Fruit fly (Drosophila melanogaster) whole organism, embryonic: ENCODE data around the gene CG14507.

Source experiments
- C15 ChIP-seq: fragments of 200-800 bp; sonication (Bioruptor generic); IDR thresholded peaks from 3 replicates; pipeline ENCODE4 v1.3.6; 2022; ENCODE audit warnings: missing biosample characterization, missing genetic modification characterization
- CG10209 ChIP-seq: fragments of 200-800 bp; sonication (Bioruptor generic); optimal IDR thresholded peaks from 3 replicates; lab custom pipeline; 2017; ENCODE audit warnings: missing biosample characterization, mild to moderate bottlenecking, missing genetic modification characterization, missing genetic modification reagents
- CG10462 ChIP-seq: fragments of 200-800 bp; sonication (Bioruptor generic); optimal IDR thresholded peaks from 2 replicates; lab custom pipeline; 2016; ENCODE audit warnings: missing biosample characterization, missing genetic modification characterization
- CG11504 ChIP-seq: fragments of 200-800 bp; sonication (Bioruptor generic); optimal IDR thresholded peaks from 3 replicates; lab custom pipeline; 2019; ENCODE audit warnings: missing biosample characterization, mild to moderate bottlenecking, missing genetic modification characterization, moderate library complexity
- CG11695 ChIP-seq: fragments of 200-800 bp; sonication (Bioruptor generic); IDR thresholded peaks from 3 replicates; pipeline ENCODE4 v1.3.6; 2022; ENCODE audit warnings: missing biosample characterization, missing genetic modification characterization
- CG12299 ChIP-seq: fragments of 200-800 bp; sonication (Bioruptor generic); optimal IDR thresholded peaks from 2 replicates; lab custom pipeline; 2018; ENCODE audit warnings: missing biosample characterization, mild to moderate bottlenecking, missing genetic modification characterization
- CG12391 ChIP-seq: fragments of 200-800 bp; sonication (Bioruptor generic); optimal IDR thresholded peaks from 3 replicates; lab custom pipeline; 2018; ENCODE audit warnings: missing biosample characterization, mild to moderate bottlenecking, missing genetic modification characterization, moderate library complexity
- CG12744 ChIP-seq: fragments of 200-800 bp; sonication (Bioruptor generic); optimal IDR thresholded peaks from 2 replicates; lab custom pipeline; 2016; ENCODE audit warnings: missing biosample characterization, missing genetic modification characterization
- CG12942 ChIP-seq: fragments of 200-800 bp; sonication (Bioruptor generic); optimal IDR thresholded peaks from 3 replicates; lab custom pipeline; 2016; ENCODE audit warnings: missing biosample characterization, missing genetic modification characterization
- CG13287 ChIP-seq: fragments of 200-800 bp; sonication (Bioruptor generic); IDR thresholded peaks from 2 replicates; pipeline ENCODE4 v1.3.6; 2022; ENCODE audit warnings: missing biosample characterization, missing genetic modification characterization; ENCODE audit not compliant: partially characterized antibody
- CG13894 ChIP-seq: fragments of 200-800 bp; sonication (Bioruptor generic); optimal IDR thresholded peaks from 3 replicates; lab custom pipeline; 2018; ENCODE audit warnings: missing biosample characterization, mild to moderate bottlenecking, missing genetic modification characterization, moderate library complexity
- CG14050 ChIP-seq: fragments of 200-800 bp; sonication (Bioruptor generic); IDR thresholded peaks from 3 replicates; pipeline ENCODE4 v1.3.6; 2022; ENCODE audit warnings: missing biosample characterization, missing genetic modification characterization
- CG1529 ChIP-seq: fragments of 200-800 bp; sonication (Bioruptor generic); optimal IDR thresholded peaks from 3 replicates; lab custom pipeline; 2018; ENCODE audit warnings: missing biosample characterization, missing genetic modification characterization
- CG15696 ChIP-seq: fragments of 200-800 bp; sonication (Bioruptor generic); optimal IDR thresholded peaks from 2 replicates; lab custom pipeline; 2019; ENCODE audit warnings: missing biosample characterization, mild to moderate bottlenecking, missing genetic modification characterization, moderate library complexity
- CG17612 ChIP-seq: fragments of 200-800 bp; sonication (Bioruptor generic); IDR thresholded peaks from 2 replicates; pipeline ENCODE4 v1.3.6; 2022; ENCODE audit warnings: missing biosample characterization, missing genetic modification characterization
- CG2129 ChIP-seq: fragments of 200-800 bp; sonication (Bioruptor generic); IDR thresholded peaks from 2 replicates; pipeline ENCODE4 v1.3.6; 2022; ENCODE audit warnings: missing biosample characterization, missing genetic modification characterization; ENCODE audit not compliant: partially characterized antibody
- CG32532 ChIP-seq: fragments of 200-800 bp; sonication (Bioruptor generic); IDR thresholded peaks from 2 replicates; pipeline ENCODE4 v1.3.6; 2022; ENCODE audit warnings: missing biosample characterization, missing genetic modification characterization
- CG4707 ChIP-seq: fragments of 200-800 bp; sonication (Bioruptor generic); optimal IDR thresholded peaks from 2 replicates; lab custom pipeline; 2018; ENCODE audit warnings: missing biosample characterization, mild to moderate bottlenecking, missing genetic modification characterization, moderate library complexity
- CG6791 ChIP-seq: fragments of 200-800 bp; sonication (Bioruptor generic); IDR thresholded peaks from 3 replicates; pipeline ENCODE4 v1.3.6; 2022; ENCODE audit warnings: missing biosample characterization, missing genetic modification characterization; ENCODE audit not compliant: partially characterized antibody
- CG7271 ChIP-seq: fragments of 200-800 bp; sonication (Bioruptor generic); optimal IDR thresholded peaks from 2 replicates; lab custom pipeline; 2018; ENCODE audit warnings: missing biosample characterization, mild to moderate bottlenecking, missing genetic modification characterization, moderate library complexity
- CG7372 ChIP-seq: fragments of 200-800 bp; sonication (Bioruptor generic); IDR thresholded peaks from 2 replicates; pipeline ENCODE4 v1.3.6; 2022; ENCODE audit warnings: missing biosample characterization, missing genetic modification characterization
- CG7839 ChIP-seq: fragments of 200-800 bp; sonication (Bioruptor generic); optimal IDR thresholded peaks from 3 replicates; lab custom pipeline; 2018; ENCODE audit warnings: missing biosample characterization, mild to moderate bottlenecking, missing genetic modification characterization, moderate library complexity
- CG8281 ChIP-seq: fragments of 200-800 bp; sonication (Bioruptor generic); optimal IDR thresholded peaks from 2 replicates; lab custom pipeline; 2018; ENCODE audit warnings: missing biosample characterization, mild to moderate bottlenecking, missing genetic modification characterization, moderate library complexity
- CG8290 ChIP-seq, 3 experiments: fragments of 200-800 bp; sonication (Bioruptor generic); optimal IDR thresholded peaks; 2 replicates each; lab custom pipeline; 2016 to 2019; ENCODE audit warnings: missing biosample characterization in 3 of 3, missing genetic modification characterization in 3 of 3, mild to moderate bottlenecking in 2 of 3, moderate library complexity in 1 of 3
- CG9727 ChIP-seq: fragments of 200-800 bp; sonication (Bioruptor generic); optimal IDR thresholded peaks from 3 replicates; lab custom pipeline; 2017; ENCODE audit warnings: missing biosample characterization, mild to moderate bottlenecking, missing genetic modification characterization
- Dfd ChIP-seq, 2 experiments: fragments of >200 bp; optimal IDR thresholded peaks; 2 replicates each; lab custom pipeline; 2017; ENCODE audit warnings: missing biosample characterization in 2 of 2, missing genetic modification characterization in 2 of 2
- Dll ChIP-seq: fragments of 200-800 bp; sonication (Bioruptor generic); IDR thresholded peaks from 4 replicates; pipeline ENCODE4 v1.3.6; 2022; ENCODE audit warnings: missing biosample characterization, missing genetic modification characterization; ENCODE audit not compliant: partially characterized antibody
- Dp ChIP-seq: fragments of 200-800 bp; sonication (Bioruptor generic); optimal IDR thresholded peaks from 2 replicates; lab custom pipeline; 2018; ENCODE audit warnings: missing biosample characterization, mild to moderate bottlenecking, missing genetic modification characterization, moderate library complexity
- Elba2 ChIP-seq: fragments of 200-800 bp; sonication (Bioruptor generic); optimal IDR thresholded peaks from 3 replicates; lab custom pipeline; 2016; ENCODE audit warnings: missing biosample characterization, missing genetic modification characterization
- H2.0 ChIP-seq: fragments of 200-800 bp; sonication (Bioruptor generic); IDR thresholded peaks from 2 replicates; pipeline ENCODE4 v1.3.6; 2022; ENCODE audit warnings: missing biosample characterization, missing genetic modification characterization
- Max ChIP-seq: fragments of 200-800 bp; sonication (Bioruptor generic); optimal IDR thresholded peaks from 2 replicates; lab custom pipeline; 2016; ENCODE audit warnings: missing biosample characterization, mild to moderate bottlenecking, missing genetic modification characterization
- Med ChIP-seq: fragments of 200-800 bp; sonication (Bioruptor generic); peaks from one replicate; lab custom pipeline; 2016; ENCODE audit warnings: missing biosample characterization, missing genetic modification characterization, mild to moderate bottlenecking, inconsistent platforms, moderate library complexity
- Nf-YA ChIP-seq: fragments of 200-800 bp; sonication (Bioruptor generic); IDR thresholded peaks from 2 replicates; pipeline ENCODE4 v1.3.6; 2022; ENCODE audit warnings: missing biosample characterization, missing genetic modification characterization
- ara ChIP-seq: fragments of 200-800 bp; sonication (Bioruptor generic); IDR thresholded peaks from 2 replicates; pipeline ENCODE4 v1.3.6; 2022; ENCODE audit warnings: missing biosample characterization, missing genetic modification characterization
- crol ChIP-seq: fragments of 200-800 bp; sonication (Bioruptor generic); IDR thresholded peaks from 2 replicates; pipeline ENCODE4 v1.3.6; 2022; ENCODE audit warnings: missing biosample characterization, missing genetic modification characterization
- da ChIP-seq: fragments of 200-800 bp; sonication (Bioruptor generic); optimal IDR thresholded peaks from 2 replicates; lab custom pipeline; 2016; ENCODE audit warnings: missing biosample characterization, missing genetic modification characterization
- danr ChIP-seq: fragments of 200-800 bp; sonication (Bioruptor generic); IDR thresholded peaks from 2 replicates; pipeline ENCODE4 v1.3.6; 2022; ENCODE audit warnings: missing biosample characterization, missing genetic modification characterization
- gfzf ChIP-seq: fragments of 200-800 bp; sonication (Bioruptor generic); optimal IDR thresholded peaks from 2 replicates; lab custom pipeline; 2016; ENCODE audit warnings: missing biosample characterization, mild to moderate bottlenecking, missing genetic modification characterization, moderate library complexity
- inv ChIP-seq: fragments of 200-800 bp; sonication (Bioruptor generic); IDR thresholded peaks from 2 replicates; pipeline ENCODE4 v1.3.6; 2022; ENCODE audit warnings: missing biosample characterization, missing genetic modification characterization; ENCODE audit not compliant: partially characterized antibody
- kah ChIP-seq: fragments of 200-800 bp; sonication (Bioruptor generic); optimal IDR thresholded peaks from 2 replicates; lab custom pipeline; 2018; ENCODE audit warnings: missing biosample characterization, mild to moderate bottlenecking, missing genetic modification characterization
- kni ChIP-seq: fragments of 200-800 bp; sonication (Bioruptor generic); optimal IDR thresholded peaks from 3 replicates; lab custom pipeline; 2017; ENCODE audit warnings: mild to moderate bottlenecking, missing biosample characterization, missing genetic modification reagents, missing genetic modification characterization
- lab ChIP-seq: fragments of 200-800 bp; sonication (Bioruptor generic); optimal IDR thresholded peaks from 3 replicates; lab custom pipeline; 2017; ENCODE audit warnings: missing biosample characterization, missing genetic modification characterization, mild to moderate bottlenecking, moderate library complexity, missing genetic modification reagents
- oc ChIP-seq: fragments of 200-800 bp; sonication (Bioruptor generic); optimal IDR thresholded peaks from 2 replicates; lab custom pipeline; 2018; ENCODE audit warnings: missing biosample characterization, mild to moderate bottlenecking, missing genetic modification characterization, moderate library complexity
- onecut ChIP-seq: fragments of 200-800 bp; sonication (Bioruptor generic); IDR thresholded peaks from 2 replicates; pipeline ENCODE4 v1.3.6; 2022; ENCODE audit warnings: missing biosample characterization, missing genetic modification characterization
- slbo ChIP-seq: fragments of 200-800 bp; sonication (Bioruptor generic); IDR thresholded peaks from 2 replicates; pipeline ENCODE4 v1.3.6; 2022; ENCODE audit warnings: missing biosample characterization, missing genetic modification characterization
- sug ChIP-seq: fragments of 200-800 bp; optimal IDR thresholded peaks from 2 replicates; lab custom pipeline; 2019; ENCODE audit warnings: missing biosample characterization, mild to moderate bottlenecking, missing genetic modification characterization, moderate library complexity
- tup ChIP-seq: fragments of 200-800 bp; sonication (Bioruptor generic); optimal IDR thresholded peaks from 2 replicates; lab custom pipeline; 2016; ENCODE audit warnings: missing biosample characterization, mild to moderate bottlenecking, missing genetic modification characterization, moderate library complexity
- twi ChIP-seq: fragments of 200-800 bp; optimal IDR thresholded peaks from 2 replicates; lab custom pipeline; 2019; ENCODE audit warnings: missing biosample characterization, mild to moderate bottlenecking, missing genetic modification characterization, moderate library complexity
- tx ChIP-seq: fragments of 200-800 bp; sonication (Bioruptor generic); optimal IDR thresholded peaks from 2 replicates; lab custom pipeline; 2016; ENCODE audit warnings: missing biosample characterization, missing genetic modification characterization
- wdn ChIP-seq: fragments of 200-800 bp; sonication (Bioruptor generic); IDR thresholded peaks from 2 replicates; pipeline ENCODE4 v1.3.6; 2022; ENCODE audit warnings: missing biosample characterization, missing genetic modification characterization

The CG14507 gene

DNA sequence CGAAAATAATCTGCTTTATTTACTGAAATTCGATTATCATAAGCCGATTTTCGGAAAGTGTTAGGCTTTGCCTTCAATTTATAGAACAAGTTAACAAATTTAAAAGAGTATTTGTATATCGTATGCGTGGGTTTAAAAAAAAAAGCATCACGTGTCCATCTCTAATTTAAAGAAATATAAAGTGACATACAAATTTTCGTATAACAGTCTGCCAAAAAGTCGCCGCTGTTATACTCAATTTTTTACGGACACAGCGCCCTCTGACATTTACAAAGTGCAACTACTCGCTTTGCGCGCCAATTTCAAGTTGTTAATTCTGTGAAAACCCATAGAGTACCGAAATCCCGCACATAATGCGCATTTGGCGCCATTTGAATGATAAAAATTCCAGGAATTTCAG lies 23.9 kb upstream of the CG14507 start (continued):
- TF ChIP-seq CG7839 (tag; lab: Kevin White, UChicago) (peak; percentile 24), CG12942 (GFP tag; lab: Kevin White, UChicago) (no peak), CG7372 (GFP tag; lab: Robert Waterston, UW) (no peak), ara (GFP tag; lab: Robert Waterston, UW) (no peak), Dfd (GFP tag; optimal IDR thresholded peaks at IDR 0.05; lab: Kevin White, UChicago) (no peak), CG9727 (GFP tag; lab: Kevin White, UChicago) (peak; percentile 29), gfzf (GFP tag; lab: Kevin White, UChicago) (peak; percentile 2), CG7271 (tag; lab: Kevin White, UChicago) (no peak), slbo (GFP tag; lab: Robert Waterston, UW) (peak; percentile 51), CG2129 (peak; percentile 79), lab (peak; percentile 6), Max (GFP tag; lab: Kevin White, UChicago) (no peak), CG32532 (GFP tag; lab: Robert Waterston, UW) (peak; percentile 66; the same call in 1 of the 2 replicates), Med (GFP tag; lab: Kevin White, UChicago) (peak; percentile 88), CG11504 (tag; lab: Kevin White, UChicago) (peak; percentile 5), CG4707 (no peak), crol (no peak), da (GFP tag; lab: Kevin White, UChicago) (no peak), CG11695 (GFP tag; lab: Robert Waterston, UW) (0 out of 3 replicates have a peak, but pooled peaks have one; percentile 10), wdn (no peak), CG12744 (GFP tag; lab: Kevin White, UChicago) (peak; percentile 8), C15 (GFP tag; lab: Robert Waterston, UW) (no peak), danr (GFP tag; lab: Robert Waterston, UW) (no peak), CG14050 (GFP tag; lab: Robert Waterston, UW) (no peak), CG12391 (tag; lab: Kevin White, UChicago) (peak; percentile 0), CG10209 (GFP tag; lab: Kevin White, UChicago) (peak; percentile 13), CG10462 (GFP tag; lab: Kevin White, UChicago) (no peak), CG13287 (GFP tag; lab: Robert Waterston, UW) (peak; percentile 94), sug (no peak), Nf-YA (GFP tag; lab: Robert Waterston, UW) (no peak), CG8281 (tag; lab: Kevin White, UChicago) (no peak), CG12299 (tag; lab: Kevin White, UChicago) (no peak), oc (tag; lab: Kevin White, UChicago) (peak; percentile 57), CG15696 (peak; percentile 64), CG6791 (GFP tag; lab: Robert Waterston, UW) (peak; percentile 74; the same call in 2 of the 3 replicates), inv (GFP tag; lab: Robert Waterston, UW) (peak; percentile 57), Dp (GFP tag; lab: Kevin White, UChicago) (peak; percentile 93), twi (tag; lab: Kevin White, UChicago) (no peak), CG17612 (no peak), CG13894 (tag; lab: Kevin White, UChicago) (no peak), Dll (peak; percentile 93), CG8290 (GFP tag; optimal IDR thresholded peaks at IDR 0.05; lab: Kevin White, UChicago) (peak; percentile 18), CG8290 (tag; optimal IDR thresholded peaks at IDR 0.05; lab: Kevin White, UChicago) (no peak), Elba2 (GFP tag; lab: Kevin White, UChicago) (no peak), tup (GFP tag; lab: Kevin White, UChicago) (no peak), kah (GFP tag; lab: Kevin White, UChicago) (no peak), CG1529 (GFP tag; lab: Kevin White, UChicago) (no peak), tx (GFP tag; lab: Kevin White, UChicago) (peak; percentile 9), H2.0 (no peak), onecut (GFP tag; lab: Robert Waterston, UW) (peak; percentile 38; the same call in 1 of the 2 replicates), kni (GFP tag; lab: Kevin White, UChicago) (no peak)
